Worm (Caenorhabditis elegans) whole organism, L4/young adult: Measurements from ENCODE around the gene sfxn-1.5.

Source experiments
- W03F9.2 ChIP-seq: fragments of 150-350 bp; optimal IDR thresholded peaks from 2 replicates; lab custom pipeline; 2014; ENCODE audit warnings: missing biosample characterization, missing genetic modification characterization
- dao-5 ChIP-seq: sonication (generic microtip); optimal IDR thresholded peaks from 2 replicates; lab custom pipeline; 2016; ENCODE audit warnings: missing genotype, missing genetic modification characterization, moderate library complexity, missing compliant biosample characterization
- him-1 ChIP-seq: sonication (generic microtip); optimal IDR thresholded peaks from 2 replicates; lab custom pipeline; 2016; ENCODE audit warnings: missing genotype, missing genetic modification reagents, missing genetic modification characterization, missing compliant biosample characterization

DNA sequence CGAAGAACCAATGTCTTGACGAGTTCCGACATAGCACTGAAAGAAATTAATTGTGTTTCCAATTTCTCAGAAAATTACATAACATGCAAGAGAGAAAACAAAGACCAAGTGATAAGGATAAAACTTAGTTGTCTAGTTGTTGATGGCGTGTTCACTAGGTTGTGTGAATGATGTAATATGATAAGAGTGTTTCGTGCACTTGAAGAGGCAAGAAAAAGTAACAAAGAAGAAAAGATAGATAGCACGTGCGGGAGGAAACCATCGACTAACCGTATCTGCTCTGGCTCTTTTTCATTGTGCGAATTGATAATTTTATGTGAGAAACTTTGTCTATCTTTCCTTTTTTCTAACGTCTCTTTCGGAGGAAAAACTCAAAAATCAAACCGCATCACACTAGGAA lies at the start of gene sfxn-1.5:
- no peak for TF ChIP-seq him-1
- TF ChIP-seq dao-5, result no peak
- no peak for TF ChIP-seq W03F9.2 (tag; lab: Kevin White, UChicago)
